Worm (Caenorhabditis elegans): ENCODE results near the gene R05G6.3.

DNA sequence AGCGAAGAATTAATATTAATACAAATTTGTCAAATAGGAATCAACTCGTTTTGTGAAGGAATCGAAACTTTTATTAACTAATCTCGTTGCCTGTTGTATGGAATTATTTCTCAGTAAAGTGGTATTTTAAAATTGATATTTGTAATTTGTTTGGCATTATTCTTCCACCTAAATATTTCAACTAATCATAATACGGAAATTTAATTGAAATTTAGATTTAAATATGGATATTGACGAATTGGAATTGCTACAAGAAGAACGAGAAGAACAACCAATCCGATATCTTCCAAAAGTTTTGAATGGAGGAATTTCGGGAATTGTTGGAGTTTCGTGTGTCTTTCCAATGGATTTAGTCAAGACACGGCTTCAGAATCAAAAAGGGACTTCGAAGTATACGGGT is 41.5 kb upstream of the R05G6.3 start, which contains the start of gene slc-25A18.2:
- TF ChIP-seq zim-3 (tag; optimal IDR thresholded peaks at IDR 0.05) (no peak), F57C9.4 (tag; optimal IDR thresholded peaks at IDR 0.05) (no peak), snpc-4 (GFP tag; optimal IDR thresholded peaks at IDR 0.05) (no peak), snpc-4 (tag; optimal IDR thresholded peaks at IDR 0.05) (no peak), rpc-1 (optimal IDR thresholded peaks at IDR 0.05) (no peak), rpc-1 (tag; optimal IDR thresholded peaks at IDR 0.05) (no peak), ztf-26 (tag; optimal IDR thresholded peaks at IDR 0.05) (no peak), unc-62 (GFP tag; optimal IDR thresholded peaks at IDR 0.05) (no peak), F10E7.11 (tag; optimal IDR thresholded peaks at IDR 0.05) (no peak), hrde-1 (tag; optimal IDR thresholded peaks at IDR 0.05; ENCODE audit: borderline replicate concordance) (no peak), pha-4 (tag; optimal IDR thresholded peaks at IDR 0.05) (no peak), hsf-1 (GFP tag; IDR thresholded peaks at IDR 0.05) (no peak), repo-1 (tag; optimal IDR thresholded peaks at IDR 0.05) (no peak), cebp-2 (GFP tag; IDR thresholded peaks at IDR 0.05) (no peak), K12H6.12 (tag; optimal IDR thresholded peaks at IDR 0.05) (no peak), F57A8.1 (GFP tag; optimal IDR thresholded peaks at IDR 0.05) (no peak)
